Fruit fly (Drosophila melanogaster) whole organism, embryonic: Measurements from ENCODE around the gene Rab3-GEF.

Experiments
- Abd-B ChIP-seq: fragments of 200-800 bp; sonication (Bioruptor generic); optimal IDR thresholded peaks from 2 replicates; lab custom pipeline; 2018; ENCODE audit warnings: missing biosample characterization, mild to moderate bottlenecking, missing genetic modification characterization, moderate library complexity
- Ada2b ChIP-seq: fragments of 200-800 bp; sonication (Bioruptor generic); IDR thresholded peaks from 2 replicates; pipeline ENCODE4 v1.3.6; 2022; ENCODE audit warnings: missing biosample characterization, missing genetic modification characterization
- Blimp-1 ChIP-seq: fragments of 200-800 bp; sonication (Bioruptor generic); optimal IDR thresholded peaks from 3 replicates; lab custom pipeline; 2018; ENCODE audit warnings: missing biosample characterization, missing genetic modification characterization, mild to moderate bottlenecking, moderate library complexity, missing genetic modification reagents
- Bteb2 ChIP-seq: fragments of 200-800 bp; sonication (Bioruptor generic); optimal IDR thresholded peaks from 2 replicates; lab custom pipeline; 2016; ENCODE audit warnings: missing biosample characterization, missing genetic modification characterization
- CG10654 ChIP-seq: fragments of 200-800 bp; sonication (Bioruptor generic); optimal IDR thresholded peaks from 2 replicates; lab custom pipeline; 2016; ENCODE audit warnings: missing biosample characterization, missing genetic modification characterization
- CG10979 ChIP-seq: fragments of 200-800 bp; sonication (Bioruptor generic); optimal IDR thresholded peaks from 2 replicates; lab custom pipeline; 2018; ENCODE audit warnings: missing biosample characterization, mild to moderate bottlenecking, missing genetic modification characterization, moderate library complexity
- CG11093 ChIP-seq: fragments of 200-800 bp; sonication (Bioruptor generic); IDR thresholded peaks from 3 replicates; pipeline ENCODE4 v1.3.6; 2022; ENCODE audit warnings: missing biosample characterization, missing genetic modification characterization
- CG11695 ChIP-seq: fragments of 200-800 bp; sonication (Bioruptor generic); IDR thresholded peaks from 3 replicates; pipeline ENCODE4 v1.3.6; 2022; ENCODE audit warnings: missing biosample characterization, missing genetic modification characterization
- CG12071 ChIP-seq: fragments of 200-800 bp; sonication (Bioruptor generic); optimal IDR thresholded peaks from 3 replicates; lab custom pipeline; 2018; ENCODE audit warnings: missing biosample characterization, mild to moderate bottlenecking, missing genetic modification characterization
- CG14965 ChIP-seq: fragments of 200-800 bp; sonication (Bioruptor generic); optimal IDR thresholded peaks from 2 replicates; lab custom pipeline; 2016; ENCODE audit warnings: missing biosample characterization, missing genetic modification characterization, borderline replicate concordance
- CG15269 ChIP-seq: fragments of 200-800 bp; sonication (Bioruptor generic); optimal IDR thresholded peaks from 2 replicates; lab custom pipeline; 2018; ENCODE audit warnings: missing biosample characterization, mild to moderate bottlenecking, missing genetic modification characterization, moderate library complexity
- CG17328 ChIP-seq: fragments of 200-800 bp; sonication (Bioruptor generic); IDR thresholded peaks from 2 replicates; pipeline ENCODE4 v1.3.6; 2022; ENCODE audit warnings: missing biosample characterization, missing genetic modification characterization
- CG17568 ChIP-seq: fragments of 200-800 bp; sonication (Bioruptor generic); optimal IDR thresholded peaks from 2 replicates; lab custom pipeline; 2018; ENCODE audit warnings: missing biosample characterization, mild to moderate bottlenecking, missing genetic modification characterization, moderate library complexity
- CG17802 ChIP-seq: fragments of 200-800 bp; sonication (Bioruptor generic); optimal IDR thresholded peaks from 2 replicates; lab custom pipeline; 2018; ENCODE audit warnings: missing biosample characterization, mild to moderate bottlenecking, missing genetic modification characterization, moderate library complexity
- CG1792 ChIP-seq: fragments of 200-800 bp; sonication (Bioruptor generic); optimal IDR thresholded peaks from 2 replicates; lab custom pipeline; 2016; ENCODE audit warnings: missing biosample characterization, missing genetic modification characterization
- CG2889 ChIP-seq: fragments of 200-800 bp; sonication (Bioruptor generic); IDR thresholded peaks from 3 replicates; pipeline ENCODE4 v1.3.6; 2022; ENCODE audit warnings: missing biosample characterization, missing genetic modification characterization
- CG32767 ChIP-seq: fragments of 200-800 bp; sonication (Bioruptor generic); IDR thresholded peaks from 2 replicates; pipeline ENCODE4 v1.3.6; 2022; ENCODE audit warnings: missing biosample characterization, missing genetic modification characterization
- CG34376 ChIP-seq: fragments of 200-800 bp; sonication (Bioruptor generic); optimal IDR thresholded peaks from 2 replicates; lab custom pipeline; 2018; ENCODE audit warnings: missing biosample characterization, mild to moderate bottlenecking, missing genetic modification characterization
- CG3726 ChIP-seq: fragments of 200-800 bp; sonication (Bioruptor generic); IDR thresholded peaks from 3 replicates; pipeline ENCODE4, ENCODE4 v1.3.6; 2022; ENCODE audit warnings: missing biosample characterization, missing genetic modification characterization
- CG42726 ChIP-seq: fragments of 200-800 bp; sonication (Bioruptor generic); IDR thresholded peaks from 2 replicates; pipeline ENCODE4 v1.3.6; 2022; ENCODE audit warnings: missing biosample characterization, missing genetic modification characterization; ENCODE audit not compliant: partially characterized antibody
- CG4360 ChIP-seq: fragments of 200-800 bp; sonication (Bioruptor generic); IDR thresholded peaks from 2 replicates; pipeline ENCODE4 v1.3.6; 2022; ENCODE audit warnings: missing biosample characterization, missing genetic modification characterization
- CG4404 ChIP-seq: fragments of 200-800 bp; sonication (Bioruptor generic); IDR thresholded peaks from 2 replicates; pipeline ENCODE4 v1.3.6; 2022; ENCODE audit warnings: missing biosample characterization, missing genetic modification characterization
- CG4707 ChIP-seq: fragments of 200-800 bp; sonication (Bioruptor generic); optimal IDR thresholded peaks from 2 replicates; lab custom pipeline; 2018; ENCODE audit warnings: missing biosample characterization, mild to moderate bottlenecking, missing genetic modification characterization, moderate library complexity
- CG5180 ChIP-seq: fragments of 200-800 bp; sonication (Bioruptor generic); optimal IDR thresholded peaks from 3 replicates; lab custom pipeline; 2017; ENCODE audit warnings: missing biosample characterization, missing genetic modification characterization, mild to moderate bottlenecking, moderate library complexity, missing genetic modification reagents
- CG7839 ChIP-seq: fragments of 200-800 bp; sonication (Bioruptor generic); optimal IDR thresholded peaks from 3 replicates; lab custom pipeline; 2018; ENCODE audit warnings: missing biosample characterization, mild to moderate bottlenecking, missing genetic modification characterization, moderate library complexity
- CG8359 ChIP-seq: fragments of 200-800 bp; sonication (Bioruptor generic); optimal IDR thresholded peaks from 2 replicates; lab custom pipeline; 2017; ENCODE audit warnings: missing biosample characterization, mild to moderate bottlenecking, missing genetic modification characterization, borderline replicate concordance
- CG8478 ChIP-seq: fragments of >200 bp; optimal IDR thresholded peaks from 2 replicates; lab custom pipeline; 2018
- CG9797 ChIP-seq: fragments of 200-800 bp; sonication (Bioruptor generic); optimal IDR thresholded peaks from 3 replicates; lab custom pipeline; 2018; ENCODE audit warnings: missing biosample characterization, mild to moderate bottlenecking, missing genetic modification characterization
- CG9932 ChIP-seq: fragments of 200-800 bp; sonication (Bioruptor generic); IDR thresholded peaks from 2 replicates; pipeline ENCODE4 v1.3.6; 2022; ENCODE audit warnings: missing biosample characterization, missing genetic modification characterization
- Dref ChIP-seq: fragments of 200-800 bp; sonication (Bioruptor generic); IDR thresholded peaks from 2 replicates; pipeline ENCODE4 v1.3.6; 2022; ENCODE audit warnings: missing biosample characterization, missing genetic modification characterization
- ERR ChIP-seq: fragments of 200-800 bp; sonication (Bioruptor generic); optimal IDR thresholded peaks from 2 replicates; lab custom pipeline; 2016; ENCODE audit warnings: missing biosample characterization, missing genetic modification characterization
- Ets97D ChIP-seq: fragments of 200-800 bp; sonication (Bioruptor generic); optimal IDR thresholded peaks from 3 replicates; lab custom pipeline; 2016; ENCODE audit warnings: missing biosample characterization, missing genetic modification characterization
- HLH54F ChIP-seq: fragments of 200-800 bp; sonication (Bioruptor generic); optimal IDR thresholded peaks from 3 replicates; lab custom pipeline; 2016; ENCODE audit warnings: missing biosample characterization, missing genetic modification characterization
- Hey ChIP-seq: fragments of 200-800 bp; sonication (Bioruptor generic); optimal IDR thresholded peaks from 3 replicates; lab custom pipeline; 2018; ENCODE audit warnings: missing biosample characterization, mild to moderate bottlenecking, missing genetic modification characterization
- Mrtf ChIP-seq: fragments of 200-800 bp; sonication (Bioruptor generic); IDR thresholded peaks from 3 replicates; pipeline ENCODE4 v1.3.6; 2022; ENCODE audit warnings: missing biosample characterization, missing genetic modification characterization
- NK7.1 ChIP-seq: fragments of 200-800 bp; sonication (Bioruptor generic); optimal IDR thresholded peaks from 3 replicates; lab custom pipeline; 2016; ENCODE audit warnings: missing biosample characterization, missing genetic modification characterization
- Ptx1 ChIP-seq: fragments of 200-800 bp; sonication (Bioruptor generic); IDR thresholded peaks from 2 replicates; pipeline ENCODE4 v1.3.6; 2022; ENCODE audit warnings: missing biosample characterization, missing genetic modification characterization
- Spps ChIP-seq: fragments of 200-800 bp; sonication (Bioruptor generic); optimal IDR thresholded peaks from 2 replicates; lab custom pipeline; 2018; ENCODE audit warnings: missing biosample characterization, mild to moderate bottlenecking, missing genetic modification characterization
- al ChIP-seq: fragments of 200-800 bp; sonication (Bioruptor generic); IDR thresholded peaks from 2 replicates; pipeline ENCODE4 v1.3.6; 2022; ENCODE audit warnings: missing biosample characterization, missing genetic modification characterization
- ap ChIP-seq: fragments of 200-800 bp; sonication (Bioruptor generic); IDR thresholded peaks from 2 replicates; pipeline ENCODE4 v1.3.6; 2022; ENCODE audit warnings: missing biosample characterization, missing genetic modification characterization
- dati ChIP-seq: fragments of 200-800 bp; sonication (Bioruptor generic); IDR thresholded peaks from 2 replicates; pipeline ENCODE4 v1.3.6; 2022; ENCODE audit warnings: missing biosample characterization, missing genetic modification characterization
- dysf ChIP-seq: fragments of 200-800 bp; sonication (Bioruptor generic); IDR thresholded peaks from 3 replicates; pipeline ENCODE4 v1.3.6; 2022; ENCODE audit warnings: missing biosample characterization, missing genetic modification characterization
- fu2 ChIP-seq: fragments of 200-800 bp; sonication (Bioruptor generic); optimal IDR thresholded peaks from 2 replicates; lab custom pipeline; 2016; ENCODE audit warnings: missing biosample characterization, missing genetic modification characterization
- grn ChIP-seq: fragments of 200-800 bp; sonication (Bioruptor generic); optimal IDR thresholded peaks from 3 replicates; lab custom pipeline; 2017; ENCODE audit warnings: missing biosample characterization, missing genetic modification characterization
- gro ChIP-seq: fragments of 200-800 bp; sonication (Bioruptor generic); optimal IDR thresholded peaks from 2 replicates; lab custom pipeline; 2016; ENCODE audit warnings: missing biosample characterization, missing genetic modification characterization
- h ChIP-seq: fragments of >200 bp; optimal IDR thresholded peaks from 2 replicates; lab custom pipeline; 2017
- pum ChIP-seq: fragments of 200-800 bp; sonication (Bioruptor generic); optimal IDR thresholded peaks from 2 replicates; lab custom pipeline; 2016; ENCODE audit warnings: missing biosample characterization, missing genetic modification characterization
- row ChIP-seq: fragments of 200-800 bp; sonication (Bioruptor generic); IDR thresholded peaks from 3 replicates; pipeline ENCODE4 v1.3.6; 2022; ENCODE audit warnings: missing biosample characterization, missing genetic modification characterization
- sens-2 ChIP-seq: fragments of 200-800 bp; sonication (Bioruptor generic); IDR thresholded peaks from 2 replicates; pipeline ENCODE4 v1.3.6; 2022; ENCODE audit warnings: missing biosample characterization, missing genetic modification characterization
- slbo ChIP-seq: fragments of 200-800 bp; sonication (Bioruptor generic); IDR thresholded peaks from 2 replicates; pipeline ENCODE4 v1.3.6; 2022; ENCODE audit warnings: missing biosample characterization, missing genetic modification characterization
- unc-4 ChIP-seq: fragments of 200-800 bp; sonication (Bioruptor generic); IDR thresholded peaks from 2 replicates; pipeline ENCODE4 v1.3.6; 2022; ENCODE audit warnings: missing biosample characterization, missing genetic modification characterization; ENCODE audit not compliant: partially characterized antibody

Gene Rab3-GEF

DNA sequence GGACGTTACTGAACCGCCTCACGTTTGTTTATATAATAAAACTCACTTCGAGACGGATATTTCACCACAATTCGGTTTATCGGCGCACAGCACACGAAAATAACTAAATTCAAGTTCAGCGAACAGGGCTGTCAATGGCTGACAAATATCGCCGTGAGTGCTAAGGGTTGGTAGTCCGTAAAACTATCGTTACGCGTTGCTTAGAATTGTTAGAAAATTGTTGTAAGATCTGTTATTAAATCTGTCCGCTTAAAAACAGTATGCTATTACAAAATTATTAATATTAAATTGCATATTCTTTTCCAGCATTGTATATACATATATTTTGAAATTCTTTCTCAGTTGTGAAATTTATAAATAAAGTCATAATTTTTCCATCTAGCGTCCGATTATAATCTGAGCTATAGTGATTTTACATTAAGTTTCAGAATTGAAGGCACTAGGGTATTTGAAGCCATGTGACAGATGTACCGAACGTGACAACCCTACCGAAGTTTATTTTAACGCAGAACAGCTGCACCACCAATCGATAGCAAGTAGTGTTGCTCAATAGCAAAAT, 4.8 kb upstream of the Rab3-GEF start, which contains the start of gene Cox17 (continued):
- peak; percentile 2 for TF ChIP-seq CG9797 (GFP tag; lab: Kevin White, UChicago)
- peak; percentile 80 for TF ChIP-seq slbo (GFP tag; lab: Robert Waterston, UW)
- peak; percentile 49 for TF ChIP-seq Dref (GFP tag; lab: Robert Waterston, UW)
- peak; percentile 0 for TF ChIP-seq CG4707 (GFP tag; lab: Kevin White, UChicago)
- peak; percentile 39 for TF ChIP-seq fu2 (GFP tag; lab: Kevin White, UChicago)
- peak; percentile 48 for TF ChIP-seq Ada2b (GFP tag; lab: Robert Waterston, UW)
- TF ChIP-seq CG8359 (GFP tag; lab: Kevin White, UChicago) = no peak
- peak; percentile 20 for TF ChIP-seq CG12071 (GFP tag; lab: Kevin White, UChicago)
- TF ChIP-seq pum (GFP tag; lab: Kevin White, UChicago) = peak; percentile 64
- TF ChIP-seq Mrtf = peak; percentile 64; the same call in 2 of the 3 replicates
- TF ChIP-seq CG15269 (tag; lab: Kevin White, UChicago) = peak; percentile 83
- no peak for TF ChIP-seq CG3726 (GFP tag; lab: Robert Waterston, UW)
- peak; percentile 86 for TF ChIP-seq CG9932 (GFP tag; lab: Robert Waterston, UW)
- no peak for TF ChIP-seq NK7.1
- peak; percentile 83 for TF ChIP-seq Ptx1 (GFP tag; lab: Robert Waterston, UW)
- peak; percentile 71; the same call in 2 of the 3 replicates for TF ChIP-seq CG11695 (GFP tag; lab: Robert Waterston, UW)
- peak; percentile 50 for TF ChIP-seq Spps
- peak; percentile 79 for TF ChIP-seq CG10979
- 0 out of 2 replicates have a peak, but pooled peaks have one; percentile 25 for TF ChIP-seq CG42726
- TF ChIP-seq CG14965 (GFP tag; lab: Kevin White, UChicago) = no peak
- peak; percentile 82 for TF ChIP-seq CG34376
- TF ChIP-seq Ets97D (GFP tag; lab: Kevin White, UChicago) = peak; percentile 45
- TF ChIP-seq Hey (tag; lab: Kevin White, UChicago) = peak; percentile 36
- TF ChIP-seq dysf (GFP tag; lab: Robert Waterston, UW) = peak; percentile 81
- TF ChIP-seq sens-2 (GFP tag; lab: Robert Waterston, UW) = no peak
- TF ChIP-seq unc-4 = peak; percentile 76
- TF ChIP-seq CG2889 (GFP tag; lab: Robert Waterston, UW) = 0 out of 3 replicates have a peak, but pooled peaks have one; percentile 40
- peak; percentile 68; the same call in 2 of the 3 replicates for TF ChIP-seq CG11093 (GFP tag; lab: Robert Waterston, UW)
- no peak for TF ChIP-seq CG8478
- peak; percentile 48; the same call in 1 of the 2 replicates for TF ChIP-seq CG17328 (GFP tag; lab: Robert Waterston, UW)
- peak; percentile 84 for TF ChIP-seq CG7839 (tag; lab: Kevin White, UChicago)
- peak; percentile 32 for TF ChIP-seq CG17802 (tag; lab: Kevin White, UChicago)
- TF ChIP-seq CG10654 = peak; percentile 78
- no peak for TF ChIP-seq CG4360
- peak; percentile 15 for TF ChIP-seq grn
- no peak for TF ChIP-seq ERR
- no peak for TF ChIP-seq h
- TF ChIP-seq gro = peak; percentile 31
- peak; percentile 0 for TF ChIP-seq CG1792
- peak; percentile 73 for TF ChIP-seq Blimp-1 (GFP tag; lab: Kevin White, UChicago)
- TF ChIP-seq CG4404 = peak; percentile 61
- 0 out of 2 replicates have a peak, but pooled peaks have one; percentile 25 for TF ChIP-seq dati
- peak; percentile 56 for TF ChIP-seq CG17568 (GFP tag; lab: Kevin White, UChicago)
- TF ChIP-seq Bteb2 = peak; percentile 41
- TF ChIP-seq row (GFP tag; lab: Robert Waterston, UW) = peak; percentile 93
- no peak for TF ChIP-seq ap (GFP tag; lab: Robert Waterston, UW)
- peak; percentile 69 for TF ChIP-seq al
- TF ChIP-seq CG32767 (GFP tag; lab: Robert Waterston, UW) = no peak; the same call in 1 of the 2 replicates
- peak; percentile 66 for TF ChIP-seq CG5180 (GFP tag; lab: Kevin White, UChicago)
- peak; percentile 82 for TF ChIP-seq Abd-B (GFP tag; lab: Kevin White, UChicago)
- peak; percentile 76 for TF ChIP-seq HLH54F
